Worm (Caenorhabditis elegans) whole organism, young adult: ENCODE measurements around the gene crb-1.
"Not testable (repeated sequence)": the region's sequence is repeated elsewhere in the genome, so short reads cannot be mapped to it uniquely, and the experiment has no call there.

Experiments
- K11D2.4 ChIP-seq: fragments of 200-800 bp; sonication (Bioruptor generic); IDR thresholded peaks from 2 replicates; pipeline ENCODE4 v1.3.6; 2022; ENCODE audit warnings: missing genetic modification reagents, missing genetic modification characterization, missing compliant biosample characterization
- attf-3 ChIP-seq: fragments of 200-800 bp; sonication (Bioruptor generic); conservative IDR thresholded peaks from 2 replicates; pipeline ENCODE4 v1.3.6; 2022; ENCODE audit warnings: missing genetic modification reagents, missing genetic modification characterization, missing compliant biosample characterization
- rec-8 ChIP-seq, 2 experiments: sonication (generic microtip); optimal IDR thresholded peaks; 2 replicates each; lab custom pipeline; 2016; ENCODE audit warnings: mild to moderate bottlenecking in 2 of 2, missing genetic modification characterization in 2 of 2, missing genetic modification reagents in 2 of 2, missing genotype in 2 of 2, missing biosample characterization in 1 of 2, missing compliant biosample characterization in 1 of 2, moderate library complexity in 1 of 2
- snpc-4 ChIP-seq, 5 experiments: fragments of 150-350 bp in 1 of 5; sonication (generic microtip) in 4 of 5; optimal IDR thresholded peaks; 2 replicates each; lab custom pipeline; 2014 to 2018; ENCODE audit warnings: missing genetic modification characterization in 5 of 5, missing biosample characterization in 3 of 5, antibody characterized with exemption in 2 of 5, mild to moderate bottlenecking in 2 of 5, missing compliant biosample characterization in 2 of 5, missing genotype in 2 of 5, moderate library complexity in 2 of 5, missing genetic modification reagents in 1 of 5
- tbx-9 ChIP-seq: sonication (generic microtip); optimal IDR thresholded peaks from 2 replicates; lab custom pipeline; 2016; ENCODE audit warnings: borderline replicate concordance, missing genetic modification characterization, inconsistent platforms, missing compliant biosample characterization
- tlf-1 ChIP-seq: fragments of 200-800 bp; sonication (Bioruptor generic); optimal IDR thresholded peaks from 2 replicates; lab custom pipeline; 2018; ENCODE audit warnings: mild to moderate bottlenecking, missing genetic modification characterization, missing compliant biosample characterization
- unc-130 ChIP-seq: sonication (generic microtip); optimal IDR thresholded peaks from 2 replicates; lab custom pipeline; 2016; ENCODE audit warnings: missing genetic modification reagents, missing genetic modification characterization, missing compliant biosample characterization
- unc-62 ChIP-seq: fragments of 150-350 bp; optimal IDR thresholded peaks from 2 replicates; lab custom pipeline; 2014; ENCODE audit warnings: missing biosample characterization, missing genetic modification reagents, missing genetic modification characterization
- zim-3 ChIP-seq: sonication (generic microtip); optimal IDR thresholded peaks from 2 replicates; lab custom pipeline; 2017; ENCODE audit warnings: mild to moderate bottlenecking, missing genetic modification characterization, moderate library complexity, missing compliant biosample characterization
- ztf-3 ChIP-seq: fragments of 200-800 bp; sonication (Bioruptor generic); optimal IDR thresholded peaks from 2 replicates; lab custom pipeline; 2018; ENCODE audit warnings: mild to moderate bottlenecking, missing genetic modification characterization, missing compliant biosample characterization

- not testable (repeated sequence) for TF ChIP-seq tbx-9 (tag; lab: Kevin White, UChicago); snpc-4 (GFP tag; optimal IDR thresholded peaks at IDR 0.05; lab: Kevin White, UChicago); snpc-4 (tag; optimal IDR thresholded peaks at IDR 0.05; lab: Kevin White, UChicago); rec-8 (tag; optimal IDR thresholded peaks at IDR 0.05; lab: Kevin White, UChicago); unc-130 (GFP tag; lab: Kevin White, UChicago); zim-3; unc-62 (GFP tag; lab: Kevin White, UChicago); tlf-1 (GFP tag; lab: Kevin White, UChicago); K11D2.4 (GFP tag; lab: Robert Waterston, UW); attf-3 (GFP tag; lab: Robert Waterston, UW); ztf-3
These were observed 31.4 kb upstream of the crb-1 start for ce11 chrX:17445239-17445638.
